Fruit fly (Drosophila melanogaster): ENCODE measurements around the gene v.

The v gene

DNA sequence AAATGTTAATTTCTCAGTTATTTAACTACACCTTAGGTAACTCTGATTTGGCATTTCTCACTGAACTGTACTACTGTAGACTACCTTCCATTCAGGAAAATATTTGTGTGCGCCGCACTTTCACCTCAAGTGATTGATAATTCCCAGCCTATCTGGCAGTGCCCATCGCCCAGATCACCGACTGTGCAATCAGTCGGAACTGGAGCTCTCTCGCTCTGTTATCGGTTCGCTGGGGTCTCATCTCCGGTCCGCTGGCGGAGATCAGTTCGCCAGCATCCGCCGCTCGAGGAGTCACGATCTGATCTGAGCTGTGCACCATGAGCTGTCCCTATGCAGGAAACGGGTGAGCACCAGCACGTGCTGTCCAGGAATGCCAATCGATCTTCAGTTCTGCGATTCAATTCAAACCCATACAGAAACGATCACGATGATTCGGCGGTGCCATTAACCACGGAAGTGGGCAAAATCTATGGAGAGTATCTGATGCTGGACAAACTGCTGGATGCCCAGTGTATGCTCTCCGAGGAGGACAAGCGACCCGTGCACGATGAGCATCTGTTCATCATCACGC, at the start of gene v:
TSS of gene v (plus strand) at position 262 of the 571 bp plus-strand sequence.
- no peak for TF ChIP-seq CG31627 (GFP tag; optimal IDR thresholded peaks at IDR 0.05)
- TF ChIP-seq svp (GFP tag): peak; percentile 97
- TF ChIP-seq dsx (GFP tag; optimal IDR thresholded peaks at IDR 0.05; ENCODE audit: poor library complexity, severe bottlenecking): no peak

DNA sequence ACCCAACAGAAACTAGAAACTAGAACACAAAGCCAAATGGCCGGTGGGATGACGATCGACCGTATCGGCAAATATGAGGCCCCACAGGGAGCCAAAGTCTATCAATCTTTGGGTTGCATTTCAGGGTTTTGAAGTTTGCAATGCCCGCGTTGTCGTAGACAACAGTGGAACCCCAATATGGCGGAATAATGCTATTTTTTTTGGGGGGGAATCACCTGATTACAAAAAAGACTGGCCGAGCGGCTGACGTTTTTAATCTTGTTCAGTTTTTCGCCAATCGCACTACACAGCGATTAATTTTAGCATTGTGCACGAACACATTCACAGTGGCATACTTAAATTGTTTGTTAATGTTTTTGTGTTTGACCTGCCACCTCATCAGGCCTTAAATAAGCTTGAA, 47.3 kb upstream of the v start:
- TF ChIP-seq Hr4 (GFP tag; optimal IDR thresholded peaks at IDR 0.05): no peak
- no peak for TF ChIP-seq Eip93F (GFP tag; optimal IDR thresholded peaks at IDR 0.05)
- no peak for TF ChIP-seq salr (GFP tag; optimal IDR thresholded peaks at IDR 0.05)
- TF ChIP-seq dac (GFP tag; optimal IDR thresholded peaks at IDR 0.05): no peak
- no peak for TF ChIP-seq CG3919 (GFP tag; optimal IDR thresholded peaks at IDR 0.05)
- TF ChIP-seq CG11762 (GFP tag; optimal IDR thresholded peaks at IDR 0.05; ENCODE audit: insufficient read depth): no peak
- no peak for TF ChIP-seq OdsH (GFP tag; optimal IDR thresholded peaks at IDR 0.05)
- no peak for TF ChIP-seq ss (GFP tag; optimal IDR thresholded peaks at IDR 0.05)
- no peak for TF ChIP-seq CG8632 (GFP tag; optimal IDR thresholded peaks at IDR 0.05)
- no peak for TF ChIP-seq CG9139 (GFP tag; optimal IDR thresholded peaks at IDR 0.05)
- TF ChIP-seq CG7368 (GFP tag; optimal IDR thresholded peaks at IDR 0.05): no peak
- TF ChIP-seq CG6854 (GFP tag; optimal IDR thresholded peaks at IDR 0.05): no peak
- no peak for TF ChIP-seq esn (GFP tag; optimal IDR thresholded peaks at IDR 0.05)
- TF ChIP-seq dsx (GFP tag; optimal IDR thresholded peaks at IDR 0.05; ENCODE audit: poor library complexity, severe bottlenecking): no peak
- no peak for TF ChIP-seq achi (GFP tag; optimal IDR thresholded peaks at IDR 0.05)
- TF ChIP-seq CG10631 (GFP tag; optimal IDR thresholded peaks at IDR 0.05): no peak

dm6 chrX:10877087-10877935, 46.5 kb upstream of the v start, which contains the start of gene CG1637:
CG1637 (minus strand) TSS chrX:10877893.
- TF ChIP-seq CG10631 (GFP tag; optimal IDR thresholded peaks at IDR 0.05) (peak; percentile 29), CG1621 (tag; optimal IDR thresholded peaks at IDR 0.05) (peak; percentile 14), pdm3 (GFP tag; optimal IDR thresholded peaks at IDR 0.05) (peak; percentile 8), CG32006 (GFP tag; optimal IDR thresholded peaks at IDR 0.05) (no peak), eg (GFP tag; IDR thresholded peaks at IDR 0.05) (peak; percentile 59; the same call in 2 of the 3 replicates), Met (GFP tag; optimal IDR thresholded peaks at IDR 0.05) (no peak), Eip75B (GFP tag; optimal IDR thresholded peaks at IDR 0.05) (no peak), CG31627 (GFP tag; optimal IDR thresholded peaks at IDR 0.05) (peak; percentile 7), dac (GFP tag; optimal IDR thresholded peaks at IDR 0.05) (no peak), CG8319 (GFP tag; optimal IDR thresholded peaks at IDR 0.05) (peak; percentile 15), CG6792 (GFP tag; optimal IDR thresholded peaks at IDR 0.05) (peak; percentile 4), Sox102F (GFP tag; optimal IDR thresholded peaks at IDR 0.05) (no peak), Blimp-1 (GFP tag; optimal IDR thresholded peaks at IDR 0.05) (no peak), ss (GFP tag; optimal IDR thresholded peaks at IDR 0.05) (no peak), CG6854 (GFP tag; optimal IDR thresholded peaks at IDR 0.05) (no peak), acj6 (GFP tag; optimal IDR thresholded peaks at IDR 0.05) (peak; percentile 67), OdsH (GFP tag; optimal IDR thresholded peaks at IDR 0.05) (no peak), CG11294 (GFP tag; IDR thresholded peaks at IDR 0.05) (no peak), Sox15 (GFP tag; optimal IDR thresholded peaks at IDR 0.05) (no peak), Ets21C (GFP tag; optimal IDR thresholded peaks at IDR 0.05) (peak; percentile 5), CG34406 (GFP tag; optimal IDR thresholded peaks at IDR 0.05) (no peak), topi (GFP tag; optimal IDR thresholded peaks at IDR 0.05) (peak; percentile 48), CG6808 (GFP tag; optimal IDR thresholded peaks at IDR 0.05) (no peak), CG3032 (tag; optimal IDR thresholded peaks at IDR 0.05) (no peak), CG6163 (GFP tag; IDR thresholded peaks at IDR 0.05) (0 out of 3 replicates have a peak, but pooled peaks have one; percentile 17), salr (GFP tag; optimal IDR thresholded peaks at IDR 0.05) (no peak), Sox14 (GFP tag; optimal IDR thresholded peaks at IDR 0.05) (peak; percentile 22), CG3919 (GFP tag; optimal IDR thresholded peaks at IDR 0.05) (no peak), achi (GFP tag; optimal IDR thresholded peaks at IDR 0.05) (no peak), svp (GFP tag) (peak; percentile 79), Lpt (GFP tag; optimal IDR thresholded peaks at IDR 0.05) (no peak), CG11762 (GFP tag; optimal IDR thresholded peaks at IDR 0.05; ENCODE audit: insufficient read depth) (peak; percentile 23), CG11902 (GFP tag; optimal IDR thresholded peaks at IDR 0.05) (no peak), cyc (GFP tag; optimal IDR thresholded peaks at IDR 0.05) (no peak), CG6276 (GFP tag; optimal IDR thresholded peaks at IDR 0.05) (peak; percentile 45), vri (GFP tag; optimal IDR thresholded peaks at IDR 0.05) (peak; percentile 1), Eip78C (GFP tag) (peak; percentile 80)
